Fruit fly (Drosophila melanogaster) whole organism, embryonic: Measurements from ENCODE around the gene Tcs6.

Source experiments
- Asciz ChIP-seq: fragments of 200-800 bp; sonication (Bioruptor generic); optimal IDR thresholded peaks from 2 replicates; lab custom pipeline; 2017; ENCODE audit warnings: missing biosample characterization, mild to moderate bottlenecking, missing genetic modification characterization, missing genetic modification reagents
- CG10565 ChIP-seq: fragments of 200-800 bp; sonication (Bioruptor generic); optimal IDR thresholded peaks from 3 replicates; lab custom pipeline; 2016; ENCODE audit warnings: missing biosample characterization, mild to moderate bottlenecking, missing genetic modification characterization
- CG10979 ChIP-seq: fragments of 200-800 bp; sonication (Bioruptor generic); optimal IDR thresholded peaks from 2 replicates; lab custom pipeline; 2018; ENCODE audit warnings: missing biosample characterization, mild to moderate bottlenecking, missing genetic modification characterization, moderate library complexity
- CG11504 ChIP-seq: fragments of 200-800 bp; sonication (Bioruptor generic); optimal IDR thresholded peaks from 3 replicates; lab custom pipeline; 2019; ENCODE audit warnings: missing biosample characterization, mild to moderate bottlenecking, missing genetic modification characterization, moderate library complexity
- CG11723 ChIP-seq: fragments of 200-800 bp; sonication (Bioruptor generic); optimal IDR thresholded peaks from 2 replicates; lab custom pipeline; 2017; ENCODE audit warnings: missing biosample characterization, mild to moderate bottlenecking, missing genetic modification characterization
- CG12071 ChIP-seq: fragments of 200-800 bp; sonication (Bioruptor generic); optimal IDR thresholded peaks from 3 replicates; lab custom pipeline; 2018; ENCODE audit warnings: missing biosample characterization, mild to moderate bottlenecking, missing genetic modification characterization
- CG1233 ChIP-seq: fragments of 200-800 bp; sonication (Bioruptor generic); optimal IDR thresholded peaks from 4 replicates; lab custom pipeline; 2018; ENCODE audit warnings: missing biosample characterization, mild to moderate bottlenecking, missing genetic modification characterization
- CG13123 ChIP-seq: fragments of 200-800 bp; sonication (Bioruptor generic); optimal IDR thresholded peaks from 2 replicates; lab custom pipeline; 2016; ENCODE audit warnings: missing biosample characterization, missing genetic modification characterization
- CG14014 ChIP-seq: fragments of 200-800 bp; sonication (Bioruptor generic); IDR thresholded peaks from 2 replicates; pipeline ENCODE4 v1.3.6; 2022; ENCODE audit warnings: missing biosample characterization, missing genetic modification characterization
- CG14710 ChIP-seq: fragments of 200-800 bp; sonication (Bioruptor generic); optimal IDR thresholded peaks from 3 replicates; lab custom pipeline; 2019; ENCODE audit warnings: missing biosample characterization, mild to moderate bottlenecking, missing genetic modification characterization, moderate library complexity
- CG1602 ChIP-seq: fragments of 200-800 bp; sonication (Bioruptor generic); optimal IDR thresholded peaks from 3 replicates; lab custom pipeline; 2016; ENCODE audit warnings: missing biosample characterization, missing genetic modification characterization
- CG16815 ChIP-seq: fragments of 200-800 bp; sonication (Bioruptor generic); optimal IDR thresholded peaks from 3 replicates; lab custom pipeline; 2017; ENCODE audit warnings: missing biosample characterization, mild to moderate bottlenecking, missing genetic modification characterization
- CG3281 ChIP-seq: fragments of 200-800 bp; sonication (Bioruptor generic); optimal IDR thresholded peaks from 3 replicates; lab custom pipeline; 2017; ENCODE audit warnings: missing biosample characterization, mild to moderate bottlenecking, missing genetic modification characterization
- CG3407 ChIP-seq: fragments of 200-800 bp; sonication (Bioruptor generic); optimal IDR thresholded peaks from 2 replicates; lab custom pipeline; 2018; ENCODE audit warnings: missing biosample characterization, mild to moderate bottlenecking, missing genetic modification characterization
- CG34376 ChIP-seq: fragments of 200-800 bp; sonication (Bioruptor generic); optimal IDR thresholded peaks from 2 replicates; lab custom pipeline; 2018; ENCODE audit warnings: missing biosample characterization, mild to moderate bottlenecking, missing genetic modification characterization
- CG34422 ChIP-seq: fragments of 200-800 bp; sonication (Bioruptor generic); IDR thresholded peaks from 3 replicates; pipeline ENCODE4 v1.3.6; 2022; ENCODE audit warnings: missing biosample characterization, missing genetic modification characterization
- CG4820 ChIP-seq: fragments of 200-800 bp; sonication (Bioruptor generic); optimal IDR thresholded peaks from 3 replicates; lab custom pipeline; 2016; ENCODE audit warnings: missing biosample characterization, missing genetic modification characterization
- CG7928 ChIP-seq: fragments of 200-800 bp; sonication (Bioruptor generic); optimal IDR thresholded peaks from 2 replicates; lab custom pipeline; 2017; ENCODE audit warnings: missing biosample characterization, mild to moderate bottlenecking, missing genetic modification characterization
- CG9609 ChIP-seq: fragments of 200-800 bp; sonication (Bioruptor generic); optimal IDR thresholded peaks from 3 replicates; lab custom pipeline; 2016; ENCODE audit warnings: missing biosample characterization, missing genetic modification characterization
- CG9932 ChIP-seq: fragments of 200-800 bp; sonication (Bioruptor generic); IDR thresholded peaks from 2 replicates; pipeline ENCODE4 v1.3.6; 2022; ENCODE audit warnings: missing biosample characterization, missing genetic modification characterization
- Deaf1 ChIP-seq: fragments of 200-800 bp; optimal IDR thresholded peaks from 3 replicates; lab custom pipeline; 2019; ENCODE audit warnings: missing biosample characterization, mild to moderate bottlenecking, missing genetic modification characterization, moderate library complexity
- E2f1 ChIP-seq: fragments of 200-800 bp; sonication (Bioruptor generic); IDR thresholded peaks from 2 replicates; pipeline ENCODE4 v1.3.6; 2022; ENCODE audit warnings: missing biosample characterization, missing genetic modification characterization
- Gsc ChIP-seq: fragments of 200-800 bp; sonication (Bioruptor generic); IDR thresholded peaks from 2 replicates; pipeline ENCODE4 v1.3.6; 2022; ENCODE audit warnings: missing biosample characterization, missing genetic modification characterization
- H15 ChIP-seq: fragments of 200-800 bp; sonication (Bioruptor generic); IDR thresholded peaks from 3 replicates; pipeline ENCODE4 v1.3.6; 2022; ENCODE audit warnings: missing biosample characterization, missing genetic modification characterization
- H2.0 ChIP-seq: fragments of 200-800 bp; sonication (Bioruptor generic); IDR thresholded peaks from 2 replicates; pipeline ENCODE4 v1.3.6; 2022; ENCODE audit warnings: missing biosample characterization, missing genetic modification characterization
- HmgD ChIP-seq: fragments of 200-800 bp; sonication (Bioruptor generic); optimal IDR thresholded peaks from 3 replicates; lab custom pipeline; 2016; ENCODE audit warnings: missing biosample characterization, missing genetic modification characterization
- Lhr ChIP-seq: fragments of 200-800 bp; sonication (Bioruptor generic); optimal IDR thresholded peaks from 3 replicates; lab custom pipeline; 2017; ENCODE audit warnings: mild to moderate bottlenecking, missing biosample characterization, missing genetic modification reagents, missing genetic modification characterization
- Lim3 ChIP-seq: fragments of 200-800 bp; sonication (Bioruptor generic); IDR thresholded peaks from 2 replicates; pipeline ENCODE4 v1.3.6; 2022; ENCODE audit warnings: missing biosample characterization, missing genetic modification characterization
- Mad ChIP-seq: fragments of 200-800 bp; sonication (Bioruptor generic); optimal IDR thresholded peaks from 2 replicates; lab custom pipeline; 2016; ENCODE audit warnings: missing biosample characterization, missing genetic modification characterization
- Mes4 ChIP-seq: fragments of 200-800 bp; sonication (Bioruptor generic); optimal IDR thresholded peaks from 2 replicates; lab custom pipeline; 2016; ENCODE audit warnings: missing biosample characterization, missing genetic modification characterization
- NfI ChIP-seq: fragments of 200-800 bp; sonication (Bioruptor generic); optimal IDR thresholded peaks from 3 replicates; lab custom pipeline; 2018; ENCODE audit warnings: missing biosample characterization, mild to moderate bottlenecking, missing genetic modification characterization, moderate library complexity
- Pdp1 ChIP-seq, 2 experiments: fragments of 200-800 bp; sonication (Bioruptor generic); optimal IDR thresholded peaks; 3 replicates each; lab custom pipeline; 2016; ENCODE audit warnings: missing biosample characterization in 2 of 2, missing genetic modification characterization in 2 of 2, mild to moderate bottlenecking in 1 of 2, moderate library complexity in 1 of 2
- Ravus ChIP-seq: fragments of 200-800 bp; sonication (Bioruptor generic); IDR thresholded peaks from 2 replicates; pipeline ENCODE4 v1.3.6; 2022; ENCODE audit warnings: missing biosample characterization, missing genetic modification characterization
- Scr ChIP-seq: fragments of 200-800 bp; sonication (Bioruptor generic); IDR thresholded peaks from 2 replicates; pipeline ENCODE4 v1.3.6; 2022; ENCODE audit warnings: missing biosample characterization, missing genetic modification characterization; ENCODE audit not compliant: partially characterized antibody
- Sin3A ChIP-seq: fragments of >200 bp; optimal IDR thresholded peaks from 2 replicates; lab custom pipeline; 2018
- YL-1 ChIP-seq: fragments of 200-800 bp; sonication (Bioruptor generic); optimal IDR thresholded peaks from 3 replicates; lab custom pipeline; 2017; ENCODE audit warnings: missing biosample characterization, mild to moderate bottlenecking, missing genetic modification characterization
- ap ChIP-seq: fragments of 200-800 bp; sonication (Bioruptor generic); IDR thresholded peaks from 2 replicates; pipeline ENCODE4 v1.3.6; 2022; ENCODE audit warnings: missing biosample characterization, missing genetic modification characterization
- bab2 ChIP-seq: fragments of 200-800 bp; sonication (Bioruptor generic); optimal IDR thresholded peaks from 2 replicates; lab custom pipeline; 2016; ENCODE audit warnings: missing biosample characterization, missing genetic modification characterization
- bigmax ChIP-seq: fragments of 200-800 bp; sonication (Bioruptor generic); optimal IDR thresholded peaks from 2 replicates; lab custom pipeline; 2018; ENCODE audit warnings: missing biosample characterization, mild to moderate bottlenecking, missing genetic modification characterization
- chm ChIP-seq: fragments of 200-800 bp; sonication (Bioruptor generic); IDR thresholded peaks from 2 replicates; pipeline ENCODE4 v1.3.6; 2022; ENCODE audit warnings: missing biosample characterization, missing genetic modification characterization
- fd96Cb ChIP-seq: fragments of 200-800 bp; sonication (Bioruptor generic); optimal IDR thresholded peaks from 2 replicates; lab custom pipeline; 2018; ENCODE audit warnings: missing biosample characterization, mild to moderate bottlenecking, missing genetic modification characterization, moderate library complexity
- hb ChIP-seq: fragments of 200-800 bp; sonication (Bioruptor generic); IDR thresholded peaks from 3 replicates; pipeline ENCODE4 v1.3.6; 2022; ENCODE audit warnings: missing biosample characterization, missing genetic modification characterization; ENCODE audit not compliant: partially characterized antibody
- lola ChIP-seq, 3 experiments: fragments of >200 bp in 2 of 3; fragments of 200-800 bp in 1 of 3; sonication (Bioruptor generic) in 1 of 3; optimal IDR thresholded peaks; 2 replicates each; lab custom pipeline; 2017 to 2019; ENCODE audit warnings: missing biosample characterization in 3 of 3, missing genetic modification characterization in 3 of 3, mild to moderate bottlenecking in 1 of 3, moderate library complexity in 1 of 3
- nerfin-1 ChIP-seq: fragments of 200-800 bp; sonication (Bioruptor generic); optimal IDR thresholded peaks from 3 replicates; lab custom pipeline; 2019; ENCODE audit warnings: missing biosample characterization, mild to moderate bottlenecking, missing genetic modification characterization, moderate library complexity
- peb ChIP-seq: fragments of 200-800 bp; sonication (Bioruptor generic); IDR thresholded peaks from 2 replicates; pipeline ENCODE4 v1.3.6; 2022; ENCODE audit warnings: missing biosample characterization, missing genetic modification characterization
- pnt ChIP-seq: fragments of 200-800 bp; sonication (Bioruptor generic); optimal IDR thresholded peaks from 3 replicates; lab custom pipeline; 2016; ENCODE audit warnings: missing biosample characterization, missing genetic modification characterization
- psq ChIP-seq: fragments of 200-800 bp; sonication (Bioruptor generic); optimal IDR thresholded peaks from 2 replicates; lab custom pipeline; 2017; ENCODE audit warnings: missing biosample characterization, missing genetic modification characterization
- slou ChIP-seq: fragments of 200-800 bp; sonication (Bioruptor generic); optimal IDR thresholded peaks from 3 replicates; lab custom pipeline; 2016; ENCODE audit warnings: missing biosample characterization, missing genetic modification characterization
- slp2 ChIP-seq: fragments of 200-800 bp; sonication (Bioruptor generic); optimal IDR thresholded peaks from 2 replicates; lab custom pipeline; 2016; ENCODE audit warnings: missing biosample characterization, missing genetic modification characterization
- ssp ChIP-seq: fragments of 200-800 bp; sonication (Bioruptor generic); IDR thresholded peaks from 2 replicates; pipeline ENCODE4 v1.3.6; 2022; ENCODE audit warnings: missing biosample characterization, missing genetic modification characterization
- tio ChIP-seq: fragments of 200-800 bp; sonication (Bioruptor generic); optimal IDR thresholded peaks from 2 replicates; lab custom pipeline; 2017; ENCODE audit warnings: missing biosample characterization, missing genetic modification characterization, inconsistent platforms

Gene Tcs6

dm6 chr3R:26059195-26059594, 1.2 kb upstream of the Tcs6 start, which contains the start of the genes RpL34a and Trmt61 (continued):
- TF ChIP-seq CG11723 (peak; percentile 84), CG3281 (GFP tag; lab: Kevin White, UChicago) (peak; percentile 96), lola (GFP tag; optimal IDR thresholded peaks at IDR 0.05; lab: Kevin White, UChicago) (peak in 1 of 3 experiments; percentile 77), hb (GFP tag; lab: Robert Waterston, UW) (peak; percentile 80), CG7928 (GFP tag; lab: Kevin White, UChicago) (peak; percentile 96), Gsc (GFP tag; lab: Robert Waterston, UW) (no peak), Asciz (GFP tag; lab: Kevin White, UChicago) (peak; percentile 93), CG13123 (GFP tag; lab: Kevin White, UChicago) (peak; percentile 61), nerfin-1 (tag; lab: Kevin White, UChicago) (peak; percentile 90), peb (GFP tag; lab: Robert Waterston, UW) (no peak; the same call in 1 of the 2 replicates), ap (GFP tag; lab: Robert Waterston, UW) (peak; percentile 55), CG11504 (tag; lab: Kevin White, UChicago) (peak; percentile 84), Deaf1 (tag; lab: Kevin White, UChicago) (no peak), CG9609 (GFP tag; lab: Kevin White, UChicago) (peak; percentile 69), CG16815 (peak; percentile 28), CG3407 (peak; percentile 73), YL-1 (GFP tag; lab: Kevin White, UChicago) (peak; percentile 96), CG14014 (GFP tag; lab: Robert Waterston, UW) (peak; percentile 56; the same call in 1 of the 2 replicates), HmgD (GFP tag; lab: Kevin White, UChicago) (peak; percentile 48), bigmax (GFP tag; lab: Kevin White, UChicago) (peak; percentile 21), psq (GFP tag; lab: Kevin White, UChicago) (peak; percentile 29), pnt (GFP tag; lab: Kevin White, UChicago) (no peak), Mes4 (GFP tag; lab: Kevin White, UChicago) (peak; percentile 88), CG12071 (GFP tag; lab: Kevin White, UChicago) (peak; percentile 82), ssp (GFP tag; lab: Robert Waterston, UW) (peak; percentile 60), Mad (GFP tag; lab: Kevin White, UChicago) (peak; percentile 70), E2f1 (peak; percentile 84), CG9932 (GFP tag; lab: Robert Waterston, UW) (peak; percentile 77), Lhr (GFP tag; lab: Kevin White, UChicago) (peak; percentile 88), Scr (GFP tag; lab: Robert Waterston, UW) (peak; percentile 92), bab2 (GFP tag; lab: Kevin White, UChicago) (peak; percentile 65), Pdp1 (GFP tag; optimal IDR thresholded peaks at IDR 0.05; lab: Kevin White, UChicago) (peak; percentile 76 to 79), Sin3A (lab: Kevin White, UChicago) (no peak), fd96Cb (tag; lab: Kevin White, UChicago) (peak; percentile 48), slp2 (GFP tag; lab: Kevin White, UChicago) (peak; percentile 71), CG34422 (GFP tag; lab: Robert Waterston, UW) (peak; percentile 76), slou (GFP tag; lab: Kevin White, UChicago) (peak; percentile 66), NfI (GFP tag; lab: Kevin White, UChicago) (peak; percentile 90), Lim3 (no peak), CG10979 (tag; lab: Kevin White, UChicago) (peak; percentile 83), CG1233 (peak; percentile 95), H2.0 (GFP tag; lab: Robert Waterston, UW) (no peak), chm (GFP tag; lab: Robert Waterston, UW) (peak; percentile 72), CG1602 (peak; percentile 49), Ravus (GFP tag; lab: Robert Waterston, UW) (no peak), CG10565 (GFP tag; lab: Kevin White, UChicago) (peak; percentile 35), H15 (GFP tag; lab: Robert Waterston, UW) (peak; percentile 54; the same call in 1 of the 3 replicates), CG4820 (GFP tag; lab: Kevin White, UChicago) (peak; percentile 78), tio (GFP tag; lab: Kevin White, UChicago) (no peak), CG34376 (GFP tag; lab: Kevin White, UChicago) (peak; percentile 97), CG14710 (tag; lab: Kevin White, UChicago) (peak; percentile 95)
